Fruit fly (Drosophila melanogaster): ENCODE data around the gene CG16704.

Gene CG16704

DNA sequence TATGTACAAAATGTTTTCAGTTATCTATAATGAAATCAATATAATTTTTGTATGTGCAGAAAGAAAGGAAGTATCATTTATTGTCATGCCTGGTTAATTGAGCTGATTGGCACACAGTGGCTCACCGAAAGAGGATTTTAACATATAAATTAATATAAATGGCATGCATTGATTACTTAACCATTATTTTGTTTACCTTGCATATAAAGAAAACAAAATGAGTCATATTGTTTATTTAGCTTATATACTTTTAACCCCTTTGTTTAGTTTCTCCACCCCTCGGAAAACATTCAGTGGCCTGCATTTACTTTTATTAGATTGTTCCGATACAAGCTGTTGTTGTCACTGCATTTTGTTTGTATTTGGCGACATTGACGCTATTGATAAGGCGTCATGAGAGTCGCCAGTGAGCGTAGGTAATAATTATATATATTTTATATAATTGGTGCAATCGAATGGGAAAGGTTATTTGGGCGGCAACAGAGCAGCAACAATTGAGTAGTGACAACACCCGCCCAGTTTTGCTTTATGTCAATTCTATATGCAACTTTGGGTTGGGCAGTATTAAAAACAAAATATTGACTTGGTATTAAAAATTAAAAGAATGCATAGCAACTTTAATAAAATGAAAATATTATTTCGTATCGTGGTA lies 44.7 kb downstream of the CG16704 start (continued):
- TF ChIP-seq Hr78 (GFP tag; optimal IDR thresholded peaks at IDR 0.05) (peak in 1 of 2 experiments; percentile 47), CG32767 (GFP tag; IDR thresholded peaks at IDR 0.05) (0 out of 2 replicates have a peak, but pooled peaks have one; percentile 34), Hr51 (GFP tag; optimal IDR thresholded peaks at IDR 0.05) (peak in 1 of 2 experiments; percentile 26), cg (GFP tag; optimal IDR thresholded peaks at IDR 0.05) (no peak), Jarid2 (GFP tag; optimal IDR thresholded peaks at IDR 0.05) (no peak), hkb (optimal IDR thresholded peaks at IDR 0.05) (no peak), hkb (GFP tag; IDR thresholded peaks at IDR 0.05) (peak; percentile 22; the same call in 1 of the 2 replicates), Chrac-16 (GFP tag; optimal IDR thresholded peaks at IDR 0.05) (no peak), CG6791 (GFP tag; IDR thresholded peaks at IDR 0.05; ENCODE audit: partially characterized antibody) (no peak), CG1603 (tag; optimal IDR thresholded peaks at IDR 0.05) (peak; percentile 40), toy (GFP tag; IDR thresholded peaks at IDR 0.05) (no peak), CG1529 (GFP tag; optimal IDR thresholded peaks at IDR 0.05) (peak; percentile 43), sc (optimal IDR thresholded peaks at IDR 0.05) (no peak), sc (GFP tag; optimal IDR thresholded peaks at IDR 0.05) (peak; percentile 33), CoRest (tag; optimal IDR thresholded peaks at IDR 0.05) (peak; percentile 5), repo (GFP tag; optimal IDR thresholded peaks at IDR 0.05) (no peak), gem (tag; optimal IDR thresholded peaks at IDR 0.05) (peak; percentile 24), HLH3B (GFP tag; IDR thresholded peaks at IDR 0.05) (0 out of 2 replicates have a peak, but pooled peaks have one; percentile 4), Dfd (GFP tag; optimal IDR thresholded peaks at IDR 0.05) (no peak), Bdp1 (GFP tag; optimal IDR thresholded peaks at IDR 0.05) (no peak), gcm (GFP tag; optimal IDR thresholded peaks at IDR 0.05) (peak; percentile 2), so (GFP tag; IDR thresholded peaks at IDR 0.05) (0 out of 3 replicates have a peak, but pooled peaks have one; percentile 12), CG12391 (tag; optimal IDR thresholded peaks at IDR 0.05) (peak; percentile 20), CG7357 (GFP tag; IDR thresholded peaks at IDR 0.05) (no peak), CG4707 (GFP tag; optimal IDR thresholded peaks at IDR 0.05) (peak; percentile 26), dmrt11E (tag; optimal IDR thresholded peaks at IDR 0.05) (peak; percentile 1), CG8765 (GFP tag; IDR thresholded peaks at IDR 0.05) (no peak), bsh (GFP tag; optimal IDR thresholded peaks at IDR 0.05) (peak in 1 of 2 experiments; percentile 50), CG18262 (tag; optimal IDR thresholded peaks at IDR 0.05) (peak; percentile 23), wek (GFP tag; optimal IDR thresholded peaks at IDR 0.05) (peak; percentile 29), Dref (GFP tag; IDR thresholded peaks at IDR 0.05) (no peak), odd (GFP tag; optimal IDR thresholded peaks at IDR 0.05) (no peak), zfh1 (GFP tag; IDR thresholded peaks at IDR 0.05) (no peak), crc (GFP tag; optimal IDR thresholded peaks at IDR 0.05) (no peak), fd64A (GFP tag; optimal IDR thresholded peaks at IDR 0.05) (peak; percentile 21), Bteb2 (GFP tag; optimal IDR thresholded peaks at IDR 0.05) (no peak), tap (tag; optimal IDR thresholded peaks at IDR 0.05) (peak; percentile 16), yki (optimal IDR thresholded peaks at IDR 0.05) (no peak), dimm (GFP tag; IDR thresholded peaks at IDR 0.05) (no peak)

DNA sequence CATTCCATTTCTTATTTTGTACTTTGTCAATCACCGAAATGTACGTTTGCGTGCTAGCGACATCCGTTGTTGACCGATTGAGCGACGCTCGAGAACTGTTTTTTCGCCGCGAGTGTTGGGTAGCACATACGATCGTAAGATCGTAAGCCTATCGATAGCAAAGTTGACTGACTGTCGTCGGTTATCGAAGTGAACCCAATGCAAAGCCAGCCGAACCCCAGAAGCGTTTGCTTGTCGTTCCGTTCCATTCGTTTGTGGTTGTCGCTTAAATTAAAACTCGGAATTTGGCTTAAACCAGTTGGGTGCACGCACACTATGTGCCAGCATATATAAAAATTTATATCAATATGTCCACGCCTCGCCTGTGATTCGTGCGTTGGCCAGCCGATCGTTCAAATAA lies 46.3 kb downstream of the CG16704 start:
- TF ChIP-seq CG4282 (GFP tag; optimal IDR thresholded peaks at IDR 0.05) (no peak), CG42726 (GFP tag; IDR thresholded peaks at IDR 0.05; ENCODE audit: partially characterized antibody) (no peak), CG13424 (tag; optimal IDR thresholded peaks at IDR 0.05) (no peak), kni (GFP tag; optimal IDR thresholded peaks at IDR 0.05) (no peak), CG8765 (GFP tag; IDR thresholded peaks at IDR 0.05) (no peak), dpn (GFP tag; optimal IDR thresholded peaks at IDR 0.05) (no peak), zfh1 (GFP tag; IDR thresholded peaks at IDR 0.05) (no peak), cad (GFP tag; optimal IDR thresholded peaks at IDR 0.05) (no peak), Kr (GFP tag; optimal IDR thresholded peaks at IDR 0.05) (no peak), gsb (GFP tag; IDR thresholded peaks at IDR 0.05) (no peak), tap (tag; optimal IDR thresholded peaks at IDR 0.05) (no peak), Elba2 (GFP tag; optimal IDR thresholded peaks at IDR 0.05) (no peak), CG10209 (GFP tag; optimal IDR thresholded peaks at IDR 0.05) (no peak), NfI (GFP tag; optimal IDR thresholded peaks at IDR 0.05) (no peak), CG18011 (GFP tag; optimal IDR thresholded peaks at IDR 0.05) (no peak)

Data from whole organism, embryonic.